Worm (Caenorhabditis elegans): ENCODE measurements around the gene W06D11.1.

Gene W06D11.1

DNA sequence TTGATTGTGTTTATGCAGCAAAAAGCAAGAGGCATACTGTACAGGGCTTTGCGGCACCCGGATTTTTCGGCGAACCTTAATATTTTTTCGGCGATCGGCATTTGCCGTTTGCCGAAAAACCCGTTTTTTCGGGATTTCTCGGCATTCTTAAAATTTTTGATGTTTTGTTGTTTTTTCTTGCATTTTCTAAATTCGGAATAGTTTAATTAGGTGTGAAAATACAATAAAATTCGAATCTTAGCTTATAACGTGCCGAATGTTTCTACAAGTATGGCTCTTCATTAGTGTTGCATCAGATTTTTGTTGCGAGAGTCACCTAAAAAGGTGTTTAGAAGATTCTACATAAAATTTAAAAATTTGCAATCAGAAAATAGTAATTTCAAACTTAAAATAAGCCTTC lies 18.8 kb upstream of the W06D11.1 start, which contains the start of gene C04B4.6:
C04B4.6 (minus strand) TSS at position 101 of the 400 bp plus-strand sequence.
- TF ChIP-seq ceh-6 (GFP tag; optimal IDR thresholded peaks at IDR 0.05) = no peak
- no peak for TF ChIP-seq sdc-2 (tag; optimal IDR thresholded peaks at IDR 0.05)

DNA sequence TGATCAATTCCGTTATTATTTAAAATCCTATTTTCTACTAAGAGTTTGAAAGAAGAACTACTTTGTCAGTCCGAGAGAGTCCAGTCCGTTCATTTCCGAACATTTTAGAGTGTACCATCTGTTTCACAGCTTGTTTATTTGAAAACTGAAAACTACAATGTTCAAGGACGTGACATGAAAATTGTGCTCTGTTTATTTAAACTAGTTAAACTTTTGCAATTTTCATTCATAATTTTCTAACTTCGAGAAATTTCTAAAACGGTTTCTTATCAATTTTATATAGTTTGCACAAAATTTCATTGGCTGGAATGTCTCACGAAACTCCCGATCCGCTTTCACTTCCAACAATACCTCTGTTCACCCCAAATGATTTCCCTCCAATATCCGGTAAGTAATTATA lies 13.9 kb upstream of the W06D11.1 start, which contains the start of gene C04B4.1:
C04B4.1 (plus strand) TSS at position 301 of the 400 bp plus-strand sequence.
- TF ChIP-seq ref-2 (tag; optimal IDR thresholded peaks at IDR 0.05) (no peak), K02D7.2 (tag; optimal IDR thresholded peaks at IDR 0.05) (no peak), lim-6 (tag; optimal IDR thresholded peaks at IDR 0.05) (no peak), dmd-4 (tag; optimal IDR thresholded peaks at IDR 0.05; ENCODE audit: borderline replicate concordance) (no peak), eyg-1 (tag; optimal IDR thresholded peaks at IDR 0.05) (no peak), hlh-6 (tag; optimal IDR thresholded peaks at IDR 0.05) (no peak)

DNA sequence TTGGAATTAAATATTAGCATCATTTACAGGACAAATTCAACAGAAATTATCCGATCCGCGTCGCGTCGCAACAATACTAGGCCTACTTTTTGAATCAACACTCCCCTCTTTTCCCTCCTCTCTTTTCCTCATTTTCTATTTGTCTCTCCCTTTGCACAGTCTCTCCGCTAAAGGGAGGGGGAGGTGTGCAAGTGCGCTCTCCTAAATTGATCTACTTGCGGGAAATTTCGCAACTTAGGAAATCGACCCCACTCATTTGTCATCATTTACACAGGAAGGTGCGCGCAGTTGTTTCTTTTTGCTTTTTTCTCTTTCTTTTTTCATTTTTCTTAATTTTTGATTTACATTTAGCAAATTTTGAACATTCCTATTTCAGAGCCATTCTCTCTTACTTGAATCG lies 11.5 kb upstream of the W06D11.1 start, which contains the start of gene C04B4.2:
C04B4.2 (plus strand) TSS at position 371 of the 400 bp plus-strand sequence.
- TF ChIP-seq hlh-30 (tag; optimal IDR thresholded peaks at IDR 0.05; ENCODE audit: insufficient read depth) (no peak), fax-1 (tag; optimal IDR thresholded peaks at IDR 0.05) (no peak), ceh-9 (tag; optimal IDR thresholded peaks at IDR 0.05) (no peak), ceh-6 (GFP tag; optimal IDR thresholded peaks at IDR 0.05) (no peak), C08G9.2 (tag; optimal IDR thresholded peaks at IDR 0.05) (no peak), ceh-45 (GFP tag; IDR thresholded peaks at IDR 0.05) (no peak), hlh-8 (tag; optimal IDR thresholded peaks at IDR 0.05) (no peak), ztf-16 (tag; optimal IDR thresholded peaks at IDR 0.05) (no peak), nfya-1 (tag; optimal IDR thresholded peaks at IDR 0.05) (no peak), ceh-30 (tag; optimal IDR thresholded peaks at IDR 0.05) (no peak), nhr-11 (tag; optimal IDR thresholded peaks at IDR 0.05) (no peak), ets-4 (tag; optimal IDR thresholded peaks at IDR 0.05) (no peak), tbx-2 (tag; optimal IDR thresholded peaks at IDR 0.05) (no peak), sox-2 (GFP tag; IDR thresholded peaks at IDR 0.05) (no peak), ama-1 (optimal IDR thresholded peaks at IDR 0.05) (no peak), unc-86 (tag; optimal IDR thresholded peaks at IDR 0.05) (no peak), lin-11 (tag; optimal IDR thresholded peaks at IDR 0.05) (no peak)

DNA sequence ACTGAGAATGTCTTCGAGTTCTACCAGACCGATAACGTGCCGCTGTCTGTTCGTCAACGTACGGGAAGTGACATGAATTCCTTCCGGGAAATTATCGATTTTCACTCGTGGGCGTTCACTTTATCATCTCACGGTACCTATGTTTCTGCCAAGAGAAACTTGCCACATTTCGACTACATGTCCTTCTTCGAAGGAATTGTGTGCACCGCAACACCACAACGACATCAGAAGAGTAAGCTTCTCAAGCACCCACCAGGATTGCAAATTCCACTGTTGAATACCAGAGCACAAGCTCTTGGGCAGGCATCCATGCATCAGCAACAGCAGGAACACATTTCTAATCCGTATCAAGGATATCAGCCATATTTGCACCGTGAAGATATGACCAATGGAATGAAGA lies 10.2 kb upstream of the W06D11.1 start:
- TF ChIP-seq ztf-16 (tag; optimal IDR thresholded peaks at IDR 0.05) (no peak), ceh-34 (tag; optimal IDR thresholded peaks at IDR 0.05) (no peak), sdc-2 (tag; optimal IDR thresholded peaks at IDR 0.05) (no peak), unc-42 (tag; optimal IDR thresholded peaks at IDR 0.05) (no peak), nhr-232 (tag; optimal IDR thresholded peaks at IDR 0.05) (no peak), K02D7.2 (tag; optimal IDR thresholded peaks at IDR 0.05) (no peak), hlh-30 (tag; optimal IDR thresholded peaks at IDR 0.05; ENCODE audit: insufficient read depth) (no peak), pat-9 (tag; optimal IDR thresholded peaks at IDR 0.05) (no peak), gmeb-2 (tag; optimal IDR thresholded peaks at IDR 0.05) (no peak), ceh-6 (GFP tag; optimal IDR thresholded peaks at IDR 0.05) (no peak)

DNA sequence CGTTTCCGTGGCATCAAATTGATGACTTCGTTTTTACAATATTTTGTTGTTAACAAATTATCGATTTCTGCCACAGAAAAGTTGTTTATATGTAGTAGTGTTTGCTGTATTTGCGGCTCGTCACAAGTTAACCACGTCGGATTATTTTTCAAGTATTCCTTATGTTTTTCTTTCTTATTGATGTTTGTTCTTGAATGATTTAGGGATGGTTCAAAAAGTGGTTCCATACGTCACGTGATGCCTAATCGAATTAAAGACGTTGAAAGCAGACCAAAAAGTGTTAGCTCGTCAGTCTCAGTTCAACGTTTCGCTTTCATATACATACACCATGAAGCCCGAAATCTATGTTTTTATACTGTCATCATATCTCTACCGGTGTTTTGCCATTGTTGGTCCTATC lies 8.9 kb upstream of the W06D11.1 start, which contains the start of gene lips-2:
lips-2 (plus strand) TSS at position 301 of the 400 bp plus-strand sequence.
- TF ChIP-seq unc-86 (tag; optimal IDR thresholded peaks at IDR 0.05) (no peak), eyg-1 (tag; optimal IDR thresholded peaks at IDR 0.05) (no peak), elt-4 (tag; optimal IDR thresholded peaks at IDR 0.05) (no peak), ceh-18 (tag; optimal IDR thresholded peaks at IDR 0.05) (no peak), unc-3 (GFP tag; conservative IDR thresholded peaks at IDR 0.05) (no peak), unc-3 (tag; optimal IDR thresholded peaks at IDR 0.05) (no peak), madf-2 (tag; optimal IDR thresholded peaks at IDR 0.05) (no peak), zip-5 (tag; optimal IDR thresholded peaks at IDR 0.05) (no peak), pha-2 (tag; optimal IDR thresholded peaks at IDR 0.05) (no peak), hlh-6 (tag; optimal IDR thresholded peaks at IDR 0.05) (no peak), unc-42 (tag; optimal IDR thresholded peaks at IDR 0.05) (no peak), dve-1 (tag; optimal IDR thresholded peaks at IDR 0.05) (no peak), ceh-45 (GFP tag; IDR thresholded peaks at IDR 0.05) (no peak), lin-11 (tag; optimal IDR thresholded peaks at IDR 0.05) (no peak), tbx-2 (tag; optimal IDR thresholded peaks at IDR 0.05) (no peak), ceh-34 (tag; optimal IDR thresholded peaks at IDR 0.05) (no peak), ceh-30 (tag; optimal IDR thresholded peaks at IDR 0.05) (no peak), pag-3 (tag; optimal IDR thresholded peaks at IDR 0.05; ENCODE audit: borderline replicate concordance) (no peak), pat-9 (tag; optimal IDR thresholded peaks at IDR 0.05) (no peak)
